Fruit fly (Drosophila melanogaster) whole organism, embryonic: ENCODE data around the gene CG18095.

ENCODE experiments used
- CG10209 ChIP-seq: fragments of 200-800 bp; sonication (Bioruptor generic); optimal IDR thresholded peaks from 3 replicates; lab custom pipeline; 2017; ENCODE audit warnings: missing biosample characterization, mild to moderate bottlenecking, missing genetic modification characterization, missing genetic modification reagents
- CG11093 ChIP-seq: fragments of 200-800 bp; sonication (Bioruptor generic); IDR thresholded peaks from 3 replicates; pipeline ENCODE4 v1.3.6; 2022; ENCODE audit warnings: missing biosample characterization, missing genetic modification characterization
- CG12219 ChIP-seq: fragments of 200-800 bp; sonication (Bioruptor generic); optimal IDR thresholded peaks from 3 replicates; lab custom pipeline; 2018; ENCODE audit warnings: missing biosample characterization, mild to moderate bottlenecking, missing genetic modification characterization
- CG12744 ChIP-seq: fragments of 200-800 bp; sonication (Bioruptor generic); optimal IDR thresholded peaks from 2 replicates; lab custom pipeline; 2016; ENCODE audit warnings: missing biosample characterization, missing genetic modification characterization
- CG13424 ChIP-seq: fragments of 200-800 bp; sonication (Bioruptor generic); optimal IDR thresholded peaks from 2 replicates; lab custom pipeline; 2019; ENCODE audit warnings: missing biosample characterization, mild to moderate bottlenecking, missing genetic modification characterization, moderate library complexity
- CG15073 ChIP-seq: fragments of 200-800 bp; sonication (Bioruptor generic); optimal IDR thresholded peaks from 2 replicates; lab custom pipeline; 2016; ENCODE audit warnings: missing biosample characterization, missing genetic modification characterization
- CG15479 ChIP-seq: fragments of 200-800 bp; sonication (Bioruptor generic); optimal IDR thresholded peaks from 3 replicates; lab custom pipeline; 2019; ENCODE audit warnings: missing biosample characterization, mild to moderate bottlenecking, missing genetic modification characterization, moderate library complexity
- CG1647 ChIP-seq: fragments of 200-800 bp; sonication (Bioruptor generic); optimal IDR thresholded peaks from 3 replicates; lab custom pipeline; 2016; ENCODE audit warnings: missing biosample characterization, missing genetic modification characterization
- CG30403 ChIP-seq: fragments of 200-800 bp; sonication (Bioruptor generic); optimal IDR thresholded peaks from 3 replicates; lab custom pipeline; 2016; ENCODE audit warnings: missing biosample characterization, missing genetic modification characterization
- CG31441 ChIP-seq: fragments of 200-800 bp; sonication (Bioruptor generic); IDR thresholded peaks from 2 replicates; pipeline ENCODE4 v1.3.6; 2022; ENCODE audit warnings: missing biosample characterization, missing genetic modification characterization
- CG4617 ChIP-seq: fragments of 200-800 bp; sonication (Bioruptor generic); optimal IDR thresholded peaks from 3 replicates; lab custom pipeline; 2016; ENCODE audit warnings: missing biosample characterization, missing genetic modification characterization, borderline replicate concordance
- CG9609 ChIP-seq: fragments of 200-800 bp; sonication (Bioruptor generic); optimal IDR thresholded peaks from 3 replicates; lab custom pipeline; 2016; ENCODE audit warnings: missing biosample characterization, missing genetic modification characterization
- CG9727 ChIP-seq: fragments of 200-800 bp; sonication (Bioruptor generic); optimal IDR thresholded peaks from 3 replicates; lab custom pipeline; 2017; ENCODE audit warnings: missing biosample characterization, mild to moderate bottlenecking, missing genetic modification characterization
- CHES-1-like ChIP-seq: fragments of 200-800 bp; sonication (Bioruptor generic); optimal IDR thresholded peaks from 2 replicates; lab custom pipeline; 2016; ENCODE audit warnings: missing biosample characterization, missing genetic modification characterization
- D19B ChIP-seq: fragments of 200-800 bp; sonication (Bioruptor generic); optimal IDR thresholded peaks from 2 replicates; lab custom pipeline; 2017; ENCODE audit warnings: missing biosample characterization, mild to moderate bottlenecking, missing genetic modification characterization
- Dip3 ChIP-seq: fragments of 200-800 bp; sonication (Bioruptor generic); optimal IDR thresholded peaks from 3 replicates; lab custom pipeline; 2016; ENCODE audit warnings: missing biosample characterization, missing genetic modification characterization
- Dll ChIP-seq: fragments of 200-800 bp; sonication (Bioruptor generic); IDR thresholded peaks from 4 replicates; pipeline ENCODE4 v1.3.6; 2022; ENCODE audit warnings: missing biosample characterization, missing genetic modification characterization; ENCODE audit not compliant: partially characterized antibody
- H15 ChIP-seq: fragments of 200-800 bp; sonication (Bioruptor generic); IDR thresholded peaks from 3 replicates; pipeline ENCODE4 v1.3.6; 2022; ENCODE audit warnings: missing biosample characterization, missing genetic modification characterization
- Hr78 ChIP-seq, 2 experiments: fragments of 200-800 bp in 1 of 2; fragments of >200 bp in 1 of 2; sonication (Bioruptor generic) in 1 of 2; optimal IDR thresholded peaks; 2 replicates each; lab custom pipeline; 2017 to 2019; ENCODE audit warnings: missing biosample characterization in 2 of 2, missing genetic modification characterization in 2 of 2, mild to moderate bottlenecking in 1 of 2, moderate library complexity in 1 of 2
- Max ChIP-seq: fragments of 200-800 bp; sonication (Bioruptor generic); optimal IDR thresholded peaks from 2 replicates; lab custom pipeline; 2016; ENCODE audit warnings: missing biosample characterization, mild to moderate bottlenecking, missing genetic modification characterization
- Neu2 ChIP-seq: fragments of 200-800 bp; sonication (Bioruptor generic); optimal IDR thresholded peaks from 3 replicates; lab custom pipeline; 2016; ENCODE audit warnings: missing biosample characterization, missing genetic modification characterization, borderline replicate concordance
- NfI ChIP-seq: fragments of 200-800 bp; sonication (Bioruptor generic); optimal IDR thresholded peaks from 3 replicates; lab custom pipeline; 2018; ENCODE audit warnings: missing biosample characterization, mild to moderate bottlenecking, missing genetic modification characterization, moderate library complexity
- Optix ChIP-seq: fragments of 200-800 bp; sonication (Bioruptor generic); IDR thresholded peaks from 3 replicates; pipeline ENCODE4 v1.3.6; 2022; ENCODE audit warnings: missing biosample characterization, missing genetic modification characterization
- Ptx1 ChIP-seq: fragments of 200-800 bp; sonication (Bioruptor generic); IDR thresholded peaks from 2 replicates; pipeline ENCODE4 v1.3.6; 2022; ENCODE audit warnings: missing biosample characterization, missing genetic modification characterization
- Ravus ChIP-seq: fragments of 200-800 bp; sonication (Bioruptor generic); IDR thresholded peaks from 2 replicates; pipeline ENCODE4 v1.3.6; 2022; ENCODE audit warnings: missing biosample characterization, missing genetic modification characterization
- Xbp1 ChIP-seq: fragments of 200-800 bp; sonication (Bioruptor generic); optimal IDR thresholded peaks from 3 replicates; lab custom pipeline; 2016; ENCODE audit warnings: missing biosample characterization, mild to moderate bottlenecking, missing genetic modification characterization
- Xrp1 ChIP-seq: fragments of 200-800 bp; sonication (Bioruptor generic); IDR thresholded peaks from 2 replicates; pipeline ENCODE4 v1.3.6; 2022; ENCODE audit warnings: missing biosample characterization, missing genetic modification characterization
- ap ChIP-seq: fragments of 200-800 bp; sonication (Bioruptor generic); IDR thresholded peaks from 2 replicates; pipeline ENCODE4 v1.3.6; 2022; ENCODE audit warnings: missing biosample characterization, missing genetic modification characterization
- ato ChIP-seq: fragments of 200-800 bp; sonication (Bioruptor generic); IDR thresholded peaks from 2 replicates; pipeline ENCODE4 v1.3.6; 2022; ENCODE audit warnings: missing biosample characterization, missing genetic modification characterization; ENCODE audit not compliant: partially characterized antibody
- br ChIP-seq: fragments of >200 bp; optimal IDR thresholded peaks from 2 replicates; lab custom pipeline; 2017
- cad ChIP-seq: fragments of >200 bp; optimal IDR thresholded peaks from 2 replicates; lab custom pipeline; 2017; ENCODE audit warnings: missing biosample characterization, missing genetic modification characterization
- crc ChIP-seq: fragments of 200-800 bp; sonication (Bioruptor generic); optimal IDR thresholded peaks from 2 replicates; lab custom pipeline; 2016; ENCODE audit warnings: missing biosample characterization, missing genetic modification characterization
- crol ChIP-seq: fragments of 200-800 bp; sonication (Bioruptor generic); IDR thresholded peaks from 2 replicates; pipeline ENCODE4 v1.3.6; 2022; ENCODE audit warnings: missing biosample characterization, missing genetic modification characterization
- crp ChIP-seq, 2 experiments: fragments of 200-800 bp; sonication (Bioruptor generic); optimal IDR thresholded peaks; 2 replicates in 1 of 2; 3 replicates in 1 of 2; lab custom pipeline; 2017; ENCODE audit warnings: missing biosample characterization in 2 of 2, missing genetic modification characterization in 2 of 2, mild to moderate bottlenecking in 1 of 2, moderate library complexity in 1 of 2
- exex ChIP-seq: fragments of 200-800 bp; sonication (Bioruptor generic); optimal IDR thresholded peaks from 4 replicates; lab custom pipeline; 2018; ENCODE audit warnings: missing biosample characterization, mild to moderate bottlenecking, missing genetic modification characterization, moderate library complexity
- eyg ChIP-seq: fragments of 200-800 bp; sonication (Bioruptor generic); optimal IDR thresholded peaks from 3 replicates; lab custom pipeline; 2016; ENCODE audit warnings: missing biosample characterization, missing genetic modification characterization
- h ChIP-seq: fragments of >200 bp; optimal IDR thresholded peaks from 2 replicates; lab custom pipeline; 2017
- hkb ChIP-seq, 2 experiments: fragments of 200-800 bp in 1 of 2; fragments of >200 bp in 1 of 2; sonication (Bioruptor generic) in 1 of 2; IDR thresholded peaks in 1 of 2; optimal IDR thresholded peaks in 1 of 2; 2 replicates each; pipeline versions ENCODE4 v1.3.6 to Lab custom; 2017 to 2022; ENCODE audit warnings: missing biosample characterization in 1 of 2, missing genetic modification characterization in 1 of 2
- inv ChIP-seq: fragments of 200-800 bp; sonication (Bioruptor generic); IDR thresholded peaks from 2 replicates; pipeline ENCODE4 v1.3.6; 2022; ENCODE audit warnings: missing biosample characterization, missing genetic modification characterization; ENCODE audit not compliant: partially characterized antibody
- lab ChIP-seq: fragments of 200-800 bp; sonication (Bioruptor generic); optimal IDR thresholded peaks from 3 replicates; lab custom pipeline; 2017; ENCODE audit warnings: missing biosample characterization, missing genetic modification characterization, mild to moderate bottlenecking, moderate library complexity, missing genetic modification reagents
- lilli ChIP-seq: fragments of 200-800 bp; sonication (Bioruptor generic); optimal IDR thresholded peaks from 3 replicates; lab custom pipeline; 2016; ENCODE audit warnings: missing biosample characterization, missing genetic modification characterization
- mam ChIP-seq: fragments of 200-800 bp; sonication (Bioruptor generic); optimal IDR thresholded peaks from 3 replicates; lab custom pipeline; 2016; ENCODE audit warnings: missing biosample characterization, missing genetic modification characterization
- mld ChIP-seq: fragments of 200-800 bp; sonication (Bioruptor generic); IDR thresholded peaks from 3 replicates; pipeline ENCODE4 v1.3.6; 2022; ENCODE audit warnings: missing biosample characterization, missing genetic modification characterization; ENCODE audit not compliant: partially characterized antibody
- pnt ChIP-seq: fragments of 200-800 bp; sonication (Bioruptor generic); optimal IDR thresholded peaks from 3 replicates; lab custom pipeline; 2016; ENCODE audit warnings: missing biosample characterization, missing genetic modification characterization
- ranshi ChIP-seq: fragments of 200-800 bp; sonication (Bioruptor generic); IDR thresholded peaks from 2 replicates; pipeline ENCODE4 v1.3.6; 2022; ENCODE audit warnings: missing biosample characterization, missing genetic modification characterization
- sna ChIP-seq: fragments of 200-800 bp; sonication (Bioruptor generic); IDR thresholded peaks from 2 replicates; pipeline ENCODE4 v1.3.6; 2022; ENCODE audit warnings: missing biosample characterization, missing genetic modification characterization; ENCODE audit not compliant: partially characterized antibody
- sr ChIP-seq: fragments of 200-800 bp; sonication (Bioruptor generic); IDR thresholded peaks from 3 replicates; pipeline ENCODE4 v1.3.6; 2022; ENCODE audit warnings: missing biosample characterization, missing genetic modification characterization
- tgo ChIP-seq: fragments of 200-800 bp; sonication (Bioruptor generic); IDR thresholded peaks from 3 replicates; pipeline ENCODE4 v1.3.6; 2022; ENCODE audit warnings: missing biosample characterization, missing genetic modification characterization
- tup ChIP-seq: fragments of 200-800 bp; sonication (Bioruptor generic); optimal IDR thresholded peaks from 2 replicates; lab custom pipeline; 2016; ENCODE audit warnings: missing biosample characterization, mild to moderate bottlenecking, missing genetic modification characterization, moderate library complexity
- tx ChIP-seq: fragments of 200-800 bp; sonication (Bioruptor generic); optimal IDR thresholded peaks from 2 replicates; lab custom pipeline; 2016; ENCODE audit warnings: missing biosample characterization, missing genetic modification characterization

Gene CG18095

dm6 chr2L:14011591-14012303, 19.6 kb downstream of the CG18095 start (continued):
- no peak for TF ChIP-seq crc (GFP tag; lab: Kevin White, UChicago)
- TF ChIP-seq NfI (GFP tag; lab: Kevin White, UChicago), result no peak
- no peak for TF ChIP-seq crp (GFP tag; optimal IDR thresholded peaks at IDR 0.05; lab: Kevin White, UChicago)
- TF ChIP-seq lilli (GFP tag; lab: Kevin White, UChicago), result peak; percentile 51
- no peak for TF ChIP-seq CG4617 (GFP tag; lab: Kevin White, UChicago)
- TF ChIP-seq D19B (GFP tag; lab: Kevin White, UChicago), result no peak
- no peak for TF ChIP-seq cad (GFP tag; lab: Kevin White, UChicago)
- peak; percentile 10 for TF ChIP-seq Max (GFP tag; lab: Kevin White, UChicago)
- no peak for TF ChIP-seq CG9609
- peak; percentile 25 for TF ChIP-seq CG30403 (GFP tag; lab: Kevin White, UChicago)
- TF ChIP-seq mld (GFP tag; lab: Robert Waterston, UW), result no peak
- TF ChIP-seq inv (GFP tag; lab: Robert Waterston, UW), result no peak
- TF ChIP-seq CG1647 (GFP tag; lab: Kevin White, UChicago), result no peak
- no peak for TF ChIP-seq CG9727 (GFP tag; lab: Kevin White, UChicago)
- no peak for TF ChIP-seq Neu2 (GFP tag; lab: Kevin White, UChicago)
- no peak for TF ChIP-seq CG10209 (GFP tag; lab: Kevin White, UChicago)
- TF ChIP-seq Optix (GFP tag; lab: Robert Waterston, UW), result no peak
- TF ChIP-seq CG15073 (GFP tag; lab: Kevin White, UChicago), result no peak
- TF ChIP-seq tx, result no peak
- no peak for TF ChIP-seq CG13424 (tag; lab: Kevin White, UChicago)
- TF ChIP-seq hkb (optimal IDR thresholded peaks at IDR 0.05; lab: Kevin White, UChicago), result no peak
- peak; percentile 66 for TF ChIP-seq hkb (GFP tag; IDR thresholded peaks at IDR 0.05; lab: Robert Waterston, UW)
- no peak for TF ChIP-seq sr (GFP tag; lab: Robert Waterston, UW)
- no peak for TF ChIP-seq crol (GFP tag; lab: Robert Waterston, UW)
- TF ChIP-seq tgo (GFP tag; lab: Robert Waterston, UW), result no peak; the same call in 2 of the 3 replicates
- TF ChIP-seq Dip3 (GFP tag; lab: Kevin White, UChicago), result no peak
- TF ChIP-seq Dll (GFP tag; lab: Robert Waterston, UW), result no peak
- TF ChIP-seq h (lab: Kevin White, UChicago), result no peak
- TF ChIP-seq exex (tag; lab: Kevin White, UChicago), result no peak
- no peak for TF ChIP-seq CG12744 (GFP tag; lab: Kevin White, UChicago)
- peak; percentile 72 for TF ChIP-seq Xrp1
- peak; percentile 75 for TF ChIP-seq Ptx1 (GFP tag; lab: Robert Waterston, UW)
- TF ChIP-seq CG11093, result no peak
- TF ChIP-seq br (lab: Kevin White, UChicago), result no peak
- no peak for TF ChIP-seq Hr78 (GFP tag; optimal IDR thresholded peaks at IDR 0.05; lab: Kevin White, UChicago)
- no peak for TF ChIP-seq tup (GFP tag; lab: Kevin White, UChicago)
- TF ChIP-seq Ravus (GFP tag; lab: Robert Waterston, UW), result no peak
- TF ChIP-seq mam (GFP tag; lab: Kevin White, UChicago), result peak; percentile 22
- TF ChIP-seq CG31441 (GFP tag; lab: Robert Waterston, UW), result peak; percentile 35; the same call in 1 of the 2 replicates
- TF ChIP-seq ato, result no peak
- 0 out of 2 replicates have a peak, but pooled peaks have one; percentile 10 for TF ChIP-seq ranshi
- no peak for TF ChIP-seq pnt (GFP tag; lab: Kevin White, UChicago)
- TF ChIP-seq CG15479, result no peak
- TF ChIP-seq CHES-1-like (GFP tag; lab: Kevin White, UChicago), result no peak
- TF ChIP-seq CG12219 (GFP tag; lab: Kevin White, UChicago), result no peak
- peak; percentile 69 for TF ChIP-seq lab (GFP tag; lab: Kevin White, UChicago)
- no peak for TF ChIP-seq eyg (GFP tag; lab: Kevin White, UChicago)
- peak; percentile 36 for TF ChIP-seq Xbp1 (GFP tag; lab: Kevin White, UChicago)
- no peak for TF ChIP-seq sna (GFP tag; lab: Robert Waterston, UW)
- no peak for TF ChIP-seq H15 (GFP tag; lab: Robert Waterston, UW)
- TF ChIP-seq ap (GFP tag; lab: Robert Waterston, UW), result no peak
